Worm (Caenorhabditis elegans) whole organism, L3 larva: ENCODE measurements around the gene ZK809.5.

Experiments used
- R02D3.7 ChIP-seq: fragments of 150-350 bp; optimal IDR thresholded peaks from 2 replicates; lab custom pipeline; 2014; ENCODE audit warnings: missing biosample characterization, missing genetic modification characterization
- ceh-82 ChIP-seq: fragments of 150-350 bp; optimal IDR thresholded peaks from 2 replicates; lab custom pipeline; 2014; ENCODE audit warnings: missing biosample characterization, missing genetic modification characterization
- elt-2 ChIP-seq: sonication (generic microtip); optimal IDR thresholded peaks from 2 replicates; lab custom pipeline; 2016; ENCODE audit warnings: missing genetic modification reagents, mild to moderate bottlenecking, missing genetic modification characterization, missing compliant biosample characterization
- fkh-10 ChIP-seq: sonication (generic microtip); optimal IDR thresholded peaks from 2 replicates; lab custom pipeline; 2017; ENCODE audit warnings: missing biosample characterization, missing genetic modification reagents, missing genetic modification characterization
- nhr-67 ChIP-seq: fragments of 150-350 bp; optimal IDR thresholded peaks from 2 replicates; lab custom pipeline; 2014; ENCODE audit warnings: missing biosample characterization, missing genetic modification characterization
- pqm-1 ChIP-seq: fragments of 150-350 bp; optimal IDR thresholded peaks from 2 replicates; lab custom pipeline; 2017; ENCODE audit warnings: missing biosample characterization, missing genetic modification characterization, inconsistent platforms
- snpc-4 ChIP-seq: fragments of 150-350 bp; optimal IDR thresholded peaks from 2 replicates; lab custom pipeline; 2014; ENCODE audit warnings: missing biosample characterization, missing genetic modification characterization

ce11 chrIV:11673543-11673942 lies 17.0 kb downstream of the ZK809.5 start, which contains the start of gene inx-8:
- TF ChIP-seq nhr-67 (tag; lab: Kevin White, UChicago), result no peak
- TF ChIP-seq ceh-82 (tag; lab: Kevin White, UChicago), result no peak
- TF ChIP-seq pqm-1 (tag; lab: Kevin White, UChicago), result no peak
- TF ChIP-seq fkh-10 (GFP tag; lab: Kevin White, UChicago), result no peak
- TF ChIP-seq elt-2 (tag; lab: Kevin White, UChicago), result no peak
- no peak for TF ChIP-seq R02D3.7 (tag; lab: Kevin White, UChicago)
- TF ChIP-seq snpc-4 (tag; lab: Kevin White, UChicago), result no peak
